Fruit fly (Drosophila melanogaster): ENCODE results near the gene zfh1.
A peak's percentile ranks its signal among the peaks of the same experiment; 100 is the strongest.

Gene zfh1

dm6 chr3R:30722374-30722773 lies 43.4 kb upstream of the zfh1 start (continued):
- TF ChIP-seq tup (GFP tag; optimal IDR thresholded peaks at IDR 0.05) = no peak
- peak; percentile 15 for TF ChIP-seq CG2678 (tag; optimal IDR thresholded peaks at IDR 0.05)
- no peak for TF ChIP-seq CG6791 (GFP tag; IDR thresholded peaks at IDR 0.05; ENCODE audit: partially characterized antibody)
- peak; percentile 1 for TF ChIP-seq Blimp-1 (GFP tag; optimal IDR thresholded peaks at IDR 0.05)
- TF ChIP-seq gro (GFP tag; optimal IDR thresholded peaks at IDR 0.05) = no peak
- no peak for TF ChIP-seq Deaf1 (tag; optimal IDR thresholded peaks at IDR 0.05)
- 0 out of 3 replicates have a peak, but pooled peaks have one; percentile 36 for TF ChIP-seq dysf (GFP tag; IDR thresholded peaks at IDR 0.05)
- TF ChIP-seq crp (GFP tag; optimal IDR thresholded peaks at IDR 0.05) = no peak
- peak; percentile 25 for TF ChIP-seq CG11504 (tag; optimal IDR thresholded peaks at IDR 0.05)
- peak; percentile 9 for TF ChIP-seq dmrt99B (tag; optimal IDR thresholded peaks at IDR 0.05)
- peak; percentile 33; the same call in 1 of the 3 replicates for TF ChIP-seq row (GFP tag; IDR thresholded peaks at IDR 0.05)
- TF ChIP-seq ap (GFP tag; IDR thresholded peaks at IDR 0.05) = no peak
- no peak for TF ChIP-seq CG5180 (GFP tag; optimal IDR thresholded peaks at IDR 0.05)
- TF ChIP-seq scrt (GFP tag; optimal IDR thresholded peaks at IDR 0.05) = no peak
- TF ChIP-seq CG15479 (GFP tag; optimal IDR thresholded peaks at IDR 0.05) = no peak
- TF ChIP-seq CG2116 (GFP tag; optimal IDR thresholded peaks at IDR 0.05) = no peak
- no peak for TF ChIP-seq klu (GFP tag; IDR thresholded peaks at IDR 0.05)
- TF ChIP-seq H2.0 (GFP tag; IDR thresholded peaks at IDR 0.05) = 0 out of 2 replicates have a peak, but pooled peaks have one; percentile 8
- no peak for TF ChIP-seq CG10565 (GFP tag; optimal IDR thresholded peaks at IDR 0.05)
- no peak for TF ChIP-seq CG15011 (GFP tag; optimal IDR thresholded peaks at IDR 0.05)
- TF ChIP-seq Ptx1 (GFP tag; IDR thresholded peaks at IDR 0.05) = peak; percentile 21; the same call in 1 of the 2 replicates
- 0 out of 2 replicates have a peak, but pooled peaks have one; percentile 14 for TF ChIP-seq CG32772 (GFP tag; IDR thresholded peaks at IDR 0.05)
- no peak for TF ChIP-seq Optix (GFP tag; IDR thresholded peaks at IDR 0.05)

- TF ChIP-seq odd (GFP tag; optimal IDR thresholded peaks at IDR 0.05) = no peak
- TF ChIP-seq CG10366 (GFP tag; IDR thresholded peaks at IDR 0.05) = no peak
- no peak for TF ChIP-seq gcm2 (GFP tag; optimal IDR thresholded peaks at IDR 0.05)
- TF ChIP-seq CG34376 (GFP tag; optimal IDR thresholded peaks at IDR 0.05) = no peak
- TF ChIP-seq gce (GFP tag; IDR thresholded peaks at IDR 0.05) = no peak
- TF ChIP-seq CG12219 (GFP tag; optimal IDR thresholded peaks at IDR 0.05) = no peak
- no peak for TF ChIP-seq unpg (GFP tag; optimal IDR thresholded peaks at IDR 0.05)
- no peak for TF ChIP-seq CG9817 (tag; optimal IDR thresholded peaks at IDR 0.05)
- TF ChIP-seq CG34422 (GFP tag; IDR thresholded peaks at IDR 0.05) = no peak
- no peak for TF ChIP-seq Ssrp (tag; optimal IDR thresholded peaks at IDR 0.05)
- TF ChIP-seq CG6689 (GFP tag; IDR thresholded peaks at IDR 0.05) = no peak
- TF ChIP-seq CG13624 (GFP tag; optimal IDR thresholded peaks at IDR 0.05) = no peak
- TF ChIP-seq chn (GFP tag; optimal IDR thresholded peaks at IDR 0.05) = no peak
- no peak for TF ChIP-seq Pdp1 (GFP tag; optimal IDR thresholded peaks at IDR 0.05)
- no peak for TF ChIP-seq tup (GFP tag; optimal IDR thresholded peaks at IDR 0.05)
- no peak for TF ChIP-seq Xbp1 (GFP tag; optimal IDR thresholded peaks at IDR 0.05)
- TF ChIP-seq CG5245 (GFP tag; optimal IDR thresholded peaks at IDR 0.05) = no peak
- no peak for TF ChIP-seq Lpt (GFP tag; optimal IDR thresholded peaks at IDR 0.05)
These were observed 39.9 kb upstream of the zfh1 start, which contains the start of gene eIF4H2 for dm6 chr3R:30725787-30726186. Gene eIF4H2, plus strand, starts transcription at chr3R:30726087.
